Worm (Caenorhabditis elegans) whole organism, L4 larva: ENCODE data around the gene rps-9.

Source experiments
- aha-1 ChIP-seq: fragments of 150-350 bp; peaks from one replicate; lab custom pipeline; 2014; ENCODE audit warnings: missing biosample characterization, missing genetic modification characterization
- ama-1 ChIP-seq: fragments of 150-350 bp; optimal IDR thresholded peaks from 2 replicates; lab custom pipeline; 2014; ENCODE audit warnings: inconsistent platforms, mixed read lengths
- attf-4 ChIP-seq: sonication (generic microtip); optimal IDR thresholded peaks from 3 replicates; lab custom pipeline; 2017; ENCODE audit warnings: missing biosample characterization, missing genetic modification characterization
- cey-2 ChIP-seq: sonication (generic microtip); optimal IDR thresholded peaks from 3 replicates; lab custom pipeline; 2017; ENCODE audit warnings: missing genetic modification characterization, mild to moderate bottlenecking, missing compliant biosample characterization, antibody characterized with exemption, borderline replicate concordance; ENCODE audit not compliant: insufficient read depth
- dpl-1 ChIP-seq: fragments of 150-350 bp; optimal IDR thresholded peaks from 2 replicates; lab custom pipeline; 2014; ENCODE audit warnings: missing biosample characterization, missing genetic modification reagents, missing genetic modification characterization
- egl-27 ChIP-seq: sonication (generic microtip); optimal IDR thresholded peaks from 3 replicates; lab custom pipeline; 2017; ENCODE audit warnings: missing biosample characterization, missing genetic modification reagents, missing genetic modification characterization
- jun-1 ChIP-seq: fragments of 150-350 bp; optimal IDR thresholded peaks from 2 replicates; lab custom pipeline; 2014; ENCODE audit warnings: missing biosample characterization, missing genetic modification reagents, missing genetic modification characterization
- lin-15B ChIP-seq: fragments of 150-350 bp; sonication (generic microtip); optimal IDR thresholded peaks from 3 replicates; lab custom pipeline; 2014; ENCODE audit warnings: missing biosample characterization, missing genetic modification characterization
- mes-2 ChIP-seq: sonication (generic microtip); optimal IDR thresholded peaks from 2 replicates; lab custom pipeline; 2016; ENCODE audit warnings: missing genotype, mild to moderate bottlenecking, missing genetic modification characterization, missing compliant biosample characterization; ENCODE audit not compliant: poor library complexity, severe bottlenecking
- tag-97 ChIP-seq: fragments of 200-800 bp; sonication (Bioruptor generic); IDR thresholded peaks from 2 replicates; pipeline ENCODE4 v1.3.6; 2022; ENCODE audit warnings: missing genetic modification characterization, missing compliant biosample characterization

DNA sequence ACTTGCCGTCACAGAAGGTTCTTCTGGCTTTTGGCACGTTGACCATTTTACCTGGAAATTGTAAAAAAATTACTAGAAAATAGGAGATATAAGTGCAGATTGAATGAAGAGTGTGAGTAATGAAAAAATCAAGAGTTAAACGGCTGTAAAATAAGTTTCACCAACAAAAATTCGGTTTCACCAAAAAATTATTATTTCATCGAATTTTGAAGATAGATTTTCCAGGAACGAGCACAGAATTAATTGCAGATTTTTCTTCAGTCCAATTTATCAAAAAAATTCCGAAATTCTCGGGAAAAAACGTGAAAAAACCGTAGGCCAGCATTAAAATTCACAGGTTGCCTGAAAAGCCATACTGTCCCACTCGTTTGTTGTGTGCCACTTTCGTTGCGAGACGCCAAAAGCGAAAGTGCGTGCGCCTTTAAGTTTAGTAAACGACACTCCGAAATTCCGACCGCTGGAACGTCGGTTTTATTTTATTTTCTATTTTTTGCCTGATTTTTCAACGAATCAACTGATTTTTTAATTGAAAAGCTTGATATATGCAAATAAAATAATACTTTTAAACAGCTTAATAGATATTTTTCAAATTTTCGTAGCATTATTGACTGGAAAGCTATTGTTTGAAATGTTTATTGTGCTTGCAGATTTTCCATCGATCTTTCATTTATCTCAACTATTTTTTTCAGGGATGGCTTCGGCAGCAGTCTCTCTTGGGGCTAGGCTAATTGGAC is 28.8 kb downstream of the rps-9 start, which contains the start of the genes rpl-36.A and nuo-1:
- peak; percentile 58 for TF ChIP-seq aha-1
- peak; percentile 83 for TF ChIP-seq dpl-1 (GFP tag; lab: Kevin White, UChicago)
- no peak for TF ChIP-seq jun-1
- no peak for TF ChIP-seq lin-15B (tag; lab: Kevin White, UChicago)
- peak; percentile 86 for TF ChIP-seq mes-2 (tag; lab: Kevin White, UChicago)
- peak; percentile 56 for TF ChIP-seq ama-1 (lab: Kevin White, UChicago)
- TF ChIP-seq tag-97 (GFP tag; lab: Robert Waterston, UW): no peak
- TF ChIP-seq cey-2: no peak
- TF ChIP-seq egl-27 (tag; lab: Kevin White, UChicago): no peak
- TF ChIP-seq attf-4: no peak
